Worm (Caenorhabditis elegans): Measurements from ENCODE around the gene C09B7.2.

C09B7.2 gene

DNA sequence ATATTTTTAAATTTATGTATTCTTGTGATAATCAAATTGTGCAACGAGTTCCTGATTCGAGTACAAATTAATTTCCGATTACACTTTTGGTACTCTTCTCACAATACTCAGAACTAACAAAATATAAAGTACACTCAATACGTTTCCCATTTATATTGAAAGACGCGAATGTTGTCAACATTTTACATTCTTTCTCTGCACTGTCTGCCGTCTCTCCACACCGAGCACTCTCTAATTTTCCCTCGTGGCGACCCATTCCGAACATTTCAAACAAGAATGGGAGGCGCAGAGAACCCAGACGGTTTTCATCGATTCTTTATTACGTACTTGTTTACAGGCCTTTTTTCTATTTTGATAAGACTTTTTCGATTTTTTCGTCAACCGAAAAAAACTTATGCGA is at the start of gene C09B7.2:
TSS of gene C09B7.2 (plus strand) at position 349 of the 400 bp plus-strand sequence.
- TF ChIP-seq fos-1 (tag; optimal IDR thresholded peaks at IDR 0.05) (peak; percentile 73), ztf-11 (tag; optimal IDR thresholded peaks at IDR 0.05) (no peak), lin-39 (tag; optimal IDR thresholded peaks at IDR 0.05) (no peak), sma-9 (GFP tag; optimal IDR thresholded peaks at IDR 0.05) (peak; percentile 87), sma-9 (tag; optimal IDR thresholded peaks at IDR 0.05) (no peak), C34F6.9 (tag; optimal IDR thresholded peaks at IDR 0.05) (peak; percentile 74), lin-13 (GFP tag; optimal IDR thresholded peaks at IDR 0.05) (peak; percentile 59), blmp-1 (tag; optimal IDR thresholded peaks at IDR 0.05; ENCODE audit: insufficient read depth) (peak; percentile 25), ztf-4 (tag; optimal IDR thresholded peaks at IDR 0.05) (peak; percentile 50), Y55F3AM.14 (GFP tag; optimal IDR thresholded peaks at IDR 0.05) (no peak), F13H6.1 (tag; optimal IDR thresholded peaks at IDR 0.05) (peak; percentile 82), R02D3.7 (tag; optimal IDR thresholded peaks at IDR 0.05) (no peak), nhr-21 (tag; optimal IDR thresholded peaks at IDR 0.05) (peak; percentile 50), nhr-129 (tag; optimal IDR thresholded peaks at IDR 0.05) (peak; percentile 75), lsy-2 (tag; optimal IDR thresholded peaks at IDR 0.05) (peak; percentile 17 to 79), sem-4 (tag; optimal IDR thresholded peaks at IDR 0.05) (peak; percentile 55), mdl-1 (tag; optimal IDR thresholded peaks at IDR 0.05) (peak; percentile 93 to 95), sma-3 (GFP tag; optimal IDR thresholded peaks at IDR 0.05) (peak; percentile 71), nhr-6 (tag; optimal IDR thresholded peaks at IDR 0.05) (peak; percentile 9), unc-62 (GFP tag; optimal IDR thresholded peaks at IDR 0.05) (no peak), nhr-237 (tag; optimal IDR thresholded peaks at IDR 0.05) (no peak), aly-2 (tag; optimal IDR thresholded peaks at IDR 0.05) (no peak), nhr-25 (tag; optimal IDR thresholded peaks at IDR 0.05) (peak; percentile 56), nhr-10 (tag; optimal IDR thresholded peaks at IDR 0.05) (no peak), dmd-4 (tag; optimal IDR thresholded peaks at IDR 0.05) (no peak), lin-11 (tag; optimal IDR thresholded peaks at IDR 0.05) (no peak), egl-27 (tag; optimal IDR thresholded peaks at IDR 0.05) (peak; percentile 55), unc-55 (GFP tag; optimal IDR thresholded peaks at IDR 0.05) (peak; percentile 75), mab-5 (tag; optimal IDR thresholded peaks at IDR 0.05) (peak; percentile 34), peb-1 (tag; optimal IDR thresholded peaks at IDR 0.05) (no peak), snpc-4 (tag; optimal IDR thresholded peaks at IDR 0.05) (peak; percentile 24), ztf-1 (GFP tag; conservative IDR thresholded peaks at IDR 0.05) (no peak), alr-1 (tag; optimal IDR thresholded peaks at IDR 0.05) (no peak), skn-1 (tag; optimal IDR thresholded peaks at IDR 0.05) (peak; percentile 43), gmeb-1 (tag; optimal IDR thresholded peaks at IDR 0.05) (peak; percentile 68), crh-2 (tag; optimal IDR thresholded peaks at IDR 0.05) (peak; percentile 93), zag-1 (tag; optimal IDR thresholded peaks at IDR 0.05) (peak; percentile 39)

DNA sequence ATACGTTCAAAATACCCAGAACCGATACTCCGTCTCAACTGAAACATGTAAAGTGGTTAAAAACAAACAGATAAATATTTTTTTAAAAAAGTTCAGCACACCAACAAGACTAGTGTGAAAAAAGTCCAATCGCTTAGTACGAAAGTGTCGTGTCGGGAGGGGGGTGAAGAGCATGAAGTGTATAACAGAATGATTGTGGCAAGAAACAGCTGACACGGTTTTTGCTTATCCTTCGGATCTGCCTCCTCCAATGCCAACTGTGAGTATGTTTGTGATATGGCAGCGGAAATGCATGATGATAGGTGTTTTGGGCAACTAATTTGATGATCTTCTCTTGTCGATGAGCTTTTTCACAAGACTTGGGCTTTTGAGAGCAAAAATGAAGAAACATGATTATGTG is 47.6 kb upstream of the C09B7.2 start:
- TF ChIP-seq nhr-129 (tag; optimal IDR thresholded peaks at IDR 0.05) (peak; percentile 56), ztf-1 (GFP tag; conservative IDR thresholded peaks at IDR 0.05) (no peak)

DNA sequence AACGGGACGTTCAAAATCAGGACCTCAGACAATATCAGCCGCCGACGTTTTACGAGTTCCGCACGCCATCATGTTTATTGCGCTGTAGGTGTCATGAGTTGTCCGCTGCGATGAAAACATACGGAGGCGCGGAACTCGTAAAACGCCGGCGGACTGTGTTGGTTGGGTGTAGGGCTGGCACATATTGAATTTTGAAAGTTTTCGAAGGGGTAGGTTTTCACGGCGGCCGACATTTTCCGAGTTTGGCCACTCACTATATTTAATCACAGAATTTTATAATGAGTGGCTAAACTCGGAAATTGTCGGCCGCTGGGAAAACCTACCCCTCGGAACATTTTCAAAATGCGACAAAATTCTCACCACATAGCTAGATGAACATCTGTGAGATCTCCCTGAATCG is 41.8 kb upstream of the C09B7.2 start:
- TF ChIP-seq zag-1 (tag; optimal IDR thresholded peaks at IDR 0.05) = no peak
- no peak for TF ChIP-seq nhr-11 (tag; optimal IDR thresholded peaks at IDR 0.05)
- TF ChIP-seq skn-1 (tag; optimal IDR thresholded peaks at IDR 0.05) = no peak

DNA sequence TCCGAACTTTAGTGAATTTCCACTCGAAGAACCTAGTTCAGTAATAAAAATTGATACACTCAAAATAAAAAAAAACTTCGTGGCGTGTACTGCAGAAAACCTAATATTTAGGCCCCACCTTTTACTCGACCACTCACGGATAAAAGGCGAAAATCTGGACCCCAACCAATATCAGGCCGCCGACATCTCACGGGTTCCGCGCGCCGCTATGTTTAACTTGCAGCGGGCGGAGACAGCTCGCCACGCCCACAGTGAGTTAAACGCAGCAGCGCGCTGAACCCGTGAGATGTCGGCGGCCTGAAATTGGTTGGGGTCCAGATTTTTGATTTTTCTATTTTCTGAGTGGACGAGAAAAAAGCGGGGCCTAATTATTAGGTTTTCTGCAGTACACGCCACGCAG is 35.1 kb upstream of the C09B7.2 start:
- TF ChIP-seq crh-2 (tag; optimal IDR thresholded peaks at IDR 0.05) = no peak
- TF ChIP-seq ZK546.5 (tag; optimal IDR thresholded peaks at IDR 0.05) = no peak
- no peak for TF ChIP-seq lin-11 (tag; optimal IDR thresholded peaks at IDR 0.05)
- no peak for TF ChIP-seq nhr-237 (tag; optimal IDR thresholded peaks at IDR 0.05)
- no peak for TF ChIP-seq egl-27 (tag; optimal IDR thresholded peaks at IDR 0.05)
- no peak for TF ChIP-seq mab-5 (tag; optimal IDR thresholded peaks at IDR 0.05)
- no peak for TF ChIP-seq lsy-2 (tag; optimal IDR thresholded peaks at IDR 0.05)
